Fruit fly (Drosophila melanogaster): ENCODE data around the gene CG3982.

Gene CG3982

dm6 chr3L:9422636-9423419 is 5.6 kb upstream of the CG3982 start, which contains the start of gene aay (continued):
- no peak for TF ChIP-seq usp (GFP tag; optimal IDR thresholded peaks at IDR 0.05)
- peak; percentile 99 for TF ChIP-seq Fer3 (tag; optimal IDR thresholded peaks at IDR 0.05)
- TF ChIP-seq CG12659 (GFP tag; optimal IDR thresholded peaks at IDR 0.05): peak; percentile 99
- peak; percentile 90 for TF ChIP-seq Deaf1 (tag; optimal IDR thresholded peaks at IDR 0.05)
- TF ChIP-seq CG8944 (GFP tag; optimal IDR thresholded peaks at IDR 0.05): peak; percentile 95
- peak; percentile 98 for TF ChIP-seq HLH3B (GFP tag; IDR thresholded peaks at IDR 0.05)
- TF ChIP-seq wor (GFP tag; IDR thresholded peaks at IDR 0.05): peak; percentile 97
- TF ChIP-seq CG34376 (GFP tag; optimal IDR thresholded peaks at IDR 0.05): peak; percentile 97
- TF ChIP-seq Bdp1 (GFP tag; optimal IDR thresholded peaks at IDR 0.05): peak; percentile 94
- peak; percentile 99 for TF ChIP-seq CG1529 (GFP tag; optimal IDR thresholded peaks at IDR 0.05)
- TF ChIP-seq insv (GFP tag; optimal IDR thresholded peaks at IDR 0.05): peak; percentile 66 to 81
- peak; percentile 82 for TF ChIP-seq CG7928 (GFP tag; optimal IDR thresholded peaks at IDR 0.05)
- peak; percentile 99 for TF ChIP-seq Max (GFP tag; optimal IDR thresholded peaks at IDR 0.05)
- TF ChIP-seq Usf (GFP tag; optimal IDR thresholded peaks at IDR 0.05): peak; percentile 94
- TF ChIP-seq cato (GFP tag; optimal IDR thresholded peaks at IDR 0.05; ENCODE audit: borderline replicate concordance): peak; percentile 97
- peak; percentile 98 for TF ChIP-seq CG1602 (GFP tag; optimal IDR thresholded peaks at IDR 0.05)
- TF ChIP-seq CG14710 (tag; optimal IDR thresholded peaks at IDR 0.05): peak; percentile 98
- TF ChIP-seq ttk (GFP tag; IDR thresholded peaks at IDR 0.05): peak; percentile 98
- peak; percentile 87 for TF ChIP-seq E2f2 (GFP tag; IDR thresholded peaks at IDR 0.05)
- TF ChIP-seq CG2199 (GFP tag; IDR thresholded peaks at IDR 0.05): peak; percentile 97
- TF ChIP-seq Atf-2 (GFP tag; optimal IDR thresholded peaks at IDR 0.05): peak; percentile 96
- TF ChIP-seq CG31365 (tag; optimal IDR thresholded peaks at IDR 0.05): peak; percentile 90
- TF ChIP-seq pita (GFP tag; optimal IDR thresholded peaks at IDR 0.05): no peak
- TF ChIP-seq tio (GFP tag; optimal IDR thresholded peaks at IDR 0.05): peak; percentile 97
- TF ChIP-seq Fer1 (GFP tag; optimal IDR thresholded peaks at IDR 0.05): peak; percentile 99
- TF ChIP-seq onecut (GFP tag; IDR thresholded peaks at IDR 0.05): peak; percentile 95
- peak; percentile 100 for TF ChIP-seq Med (GFP tag)
- peak; percentile 97 for TF ChIP-seq CG16779 (GFP tag; IDR thresholded peaks at IDR 0.05)
- peak; percentile 94 for TF ChIP-seq CG31224 (GFP tag; IDR thresholded peaks at IDR 0.05)
- peak; percentile 93 for TF ChIP-seq Nf-YC (tag; optimal IDR thresholded peaks at IDR 0.05)
- TF ChIP-seq Lpt (GFP tag; optimal IDR thresholded peaks at IDR 0.05): no peak
- TF ChIP-seq CG7963 (GFP tag; IDR thresholded peaks at IDR 0.05; ENCODE audit: partially characterized antibody): no peak
- peak; percentile 99 for TF ChIP-seq Chrac-16 (GFP tag; optimal IDR thresholded peaks at IDR 0.05)
- no peak for TF ChIP-seq hth (optimal IDR thresholded peaks at IDR 0.05)
- no peak for TF ChIP-seq Opbp (GFP tag; IDR thresholded peaks at IDR 0.05; ENCODE audit: partially characterized antibody)
- TF ChIP-seq CG11560 (tag; IDR thresholded peaks at IDR 0.05): peak; percentile 91
- TF ChIP-seq Adf1 (GFP tag; IDR thresholded peaks at IDR 0.05): peak; percentile 87
- TF ChIP-seq TFAM (GFP tag; optimal IDR thresholded peaks at IDR 0.05): peak; percentile 92
- TF ChIP-seq CG15011 (GFP tag; optimal IDR thresholded peaks at IDR 0.05): peak; percentile 98
- TF ChIP-seq CG10462 (GFP tag; optimal IDR thresholded peaks at IDR 0.05): peak; percentile 97
- TF ChIP-seq Dad (GFP tag; optimal IDR thresholded peaks at IDR 0.05): peak; percentile 98
- TF ChIP-seq CG11085 (GFP tag; IDR thresholded peaks at IDR 0.05): peak; percentile 96
- TF ChIP-seq maf-S (GFP tag; optimal IDR thresholded peaks at IDR 0.05): peak; percentile 95
- TF ChIP-seq fd96Cb (tag; optimal IDR thresholded peaks at IDR 0.05): peak; percentile 99
- peak; percentile 99 for TF ChIP-seq NfI (GFP tag; optimal IDR thresholded peaks at IDR 0.05)
- peak; percentile 98 for TF ChIP-seq CG6765 (GFP tag; optimal IDR thresholded peaks at IDR 0.05)
- TF ChIP-seq ewg (GFP tag; optimal IDR thresholded peaks at IDR 0.05): peak; percentile 97
- TF ChIP-seq ken (GFP tag; IDR thresholded peaks at IDR 0.05): peak; percentile 97
- TF ChIP-seq CG4707 (GFP tag; optimal IDR thresholded peaks at IDR 0.05): peak; percentile 97
- TF ChIP-seq CG12155 (GFP tag; optimal IDR thresholded peaks at IDR 0.05): peak; percentile 97

All from whole organism, embryonic.